Worm (Caenorhabditis elegans) whole organism, L3 larva: Measurements from ENCODE around the gene inx-3.
A peak's percentile ranks its signal among the peaks of the same experiment; 100 is the strongest.

Source experiments
- ZK546.5 ChIP-seq: sonication (generic microtip); optimal IDR thresholded peaks from 2 replicates; lab custom pipeline; 2017; ENCODE audit warnings: missing biosample characterization, missing genetic modification characterization
- ama-1 ChIP-seq: fragments of 150-350 bp; optimal IDR thresholded peaks from 2 replicates; lab custom pipeline; 2018
- ceh-28 ChIP-seq: fragments of 150-350 bp; optimal IDR thresholded peaks from 2 replicates; lab custom pipeline; 2014; ENCODE audit warnings: missing biosample characterization, missing genetic modification reagents, missing genetic modification characterization
- ceh-82 ChIP-seq: fragments of 150-350 bp; optimal IDR thresholded peaks from 2 replicates; lab custom pipeline; 2014; ENCODE audit warnings: missing biosample characterization, missing genetic modification characterization
- ceh-9 ChIP-seq: sonication (generic microtip); optimal IDR thresholded peaks from 2 replicates; lab custom pipeline; 2018; ENCODE audit warnings: missing biosample characterization, missing genetic modification characterization
- daf-12 ChIP-seq: fragments of 150-350 bp; optimal IDR thresholded peaks from 2 replicates; lab custom pipeline; 2014; ENCODE audit warnings: missing biosample characterization, missing genetic modification reagents, missing genetic modification characterization
- egl-27 ChIP-seq: sonication (generic microtip); optimal IDR thresholded peaks from 4 replicates; lab custom pipeline; 2017; ENCODE audit warnings: missing biosample characterization, missing genetic modification reagents, missing genetic modification characterization
- egl-5 ChIP-seq: fragments of 150-350 bp; optimal IDR thresholded peaks from 2 replicates; lab custom pipeline; 2017; ENCODE audit warnings: missing biosample characterization, missing genetic modification reagents, missing genetic modification characterization, inconsistent platforms
- elt-1 ChIP-seq: fragments of 150-350 bp; optimal IDR thresholded peaks from 2 replicates; lab custom pipeline; 2014; ENCODE audit warnings: missing biosample characterization, missing genetic modification characterization
- elt-2 ChIP-seq: sonication (generic microtip); optimal IDR thresholded peaks from 2 replicates; lab custom pipeline; 2016; ENCODE audit warnings: missing genetic modification reagents, mild to moderate bottlenecking, missing genetic modification characterization, missing compliant biosample characterization
- elt-3 ChIP-seq, 3 experiments: fragments of 150-350 bp in 1 of 3; sonication (generic microtip) in 2 of 3; optimal IDR thresholded peaks; 2 replicates in 2 of 3; 4 replicates in 1 of 3; lab custom pipeline; 2014 to 2017; ENCODE audit warnings: missing biosample characterization in 3 of 3, missing genetic modification characterization in 3 of 3
- eor-1 ChIP-seq, 2 experiments: fragments of 150-350 bp; optimal IDR thresholded peaks; 2 replicates each; lab custom pipeline; 2014 to 2018; ENCODE audit warnings: missing biosample characterization in 2 of 2, missing genetic modification characterization in 2 of 2
- fkh-10 ChIP-seq: sonication (generic microtip); optimal IDR thresholded peaks from 2 replicates; lab custom pipeline; 2017; ENCODE audit warnings: missing biosample characterization, missing genetic modification reagents, missing genetic modification characterization
- fos-1 ChIP-seq: fragments of 150-350 bp; optimal IDR thresholded peaks from 2 replicates; lab custom pipeline; 2014; ENCODE audit warnings: missing biosample characterization, missing genetic modification characterization
- hmg-11 ChIP-seq: sonication (generic microtip); optimal IDR thresholded peaks from 2 replicates; lab custom pipeline; 2016; ENCODE audit warnings: missing genetic modification characterization, missing compliant biosample characterization
- jun-1 ChIP-seq: fragments of 150-350 bp; optimal IDR thresholded peaks from 2 replicates; lab custom pipeline; 2014; ENCODE audit warnings: missing biosample characterization, missing genetic modification reagents, missing genetic modification characterization
- lin-15B ChIP-seq: fragments of 150-350 bp; optimal IDR thresholded peaks from 2 replicates; lab custom pipeline; 2014; ENCODE audit warnings: missing biosample characterization, missing genetic modification characterization
- lin-39 ChIP-seq: fragments of 150-350 bp; optimal IDR thresholded peaks from 2 replicates; lab custom pipeline; 2018; ENCODE audit warnings: missing biosample characterization, missing genetic modification reagents, missing genetic modification characterization
- mdl-1 ChIP-seq: fragments of 150-350 bp; optimal IDR thresholded peaks from 2 replicates; lab custom pipeline; 2014; ENCODE audit warnings: missing biosample characterization, missing genetic modification characterization
- mml-1 ChIP-seq: fragments of 150-350 bp; sonication (generic microtip); optimal IDR thresholded peaks from 3 replicates; lab custom pipeline; 2014; ENCODE audit warnings: missing biosample characterization, missing genetic modification characterization
- nfya-1 ChIP-seq: sonication (generic microtip); optimal IDR thresholded peaks from 2 replicates; lab custom pipeline; 2017; ENCODE audit warnings: missing genetic modification characterization, mild to moderate bottlenecking, missing compliant biosample characterization, antibody characterized with exemption, moderate library complexity; ENCODE audit not compliant: insufficient read depth
- nhr-11 ChIP-seq: fragments of 150-350 bp; optimal IDR thresholded peaks from 2 replicates; lab custom pipeline; 2014; ENCODE audit warnings: missing biosample characterization, missing genetic modification characterization
- nhr-12 ChIP-seq: fragments of 150-350 bp; optimal IDR thresholded peaks from 2 replicates; lab custom pipeline; 2014; ENCODE audit warnings: missing biosample characterization, missing genetic modification characterization
- nhr-25 ChIP-seq: sonication (generic microtip); optimal IDR thresholded peaks from 2 replicates; lab custom pipeline; 2017; ENCODE audit warnings: missing biosample characterization, missing genetic modification characterization
- nhr-67 ChIP-seq: fragments of 150-350 bp; optimal IDR thresholded peaks from 2 replicates; lab custom pipeline; 2014; ENCODE audit warnings: missing biosample characterization, missing genetic modification characterization
- nhr-76 ChIP-seq: fragments of 150-350 bp; sonication (generic microtip); optimal IDR thresholded peaks from 5 replicates; lab custom pipeline; 2014; ENCODE audit warnings: missing biosample characterization, missing genetic modification characterization
- nhr-77 ChIP-seq: fragments of 150-350 bp; optimal IDR thresholded peaks from 2 replicates; lab custom pipeline; 2014; ENCODE audit warnings: missing biosample characterization, missing genetic modification characterization
- pha-4 ChIP-seq: fragments of 150-350 bp; optimal IDR thresholded peaks from 2 replicates; lab custom pipeline; 2014; ENCODE audit warnings: missing biosample characterization, missing genetic modification reagents, missing genetic modification characterization
- pqm-1 ChIP-seq: fragments of 150-350 bp; optimal IDR thresholded peaks from 2 replicates; lab custom pipeline; 2017; ENCODE audit warnings: missing biosample characterization, missing genetic modification characterization, inconsistent platforms
- snpc-4 ChIP-seq: fragments of 150-350 bp; optimal IDR thresholded peaks from 2 replicates; lab custom pipeline; 2014; ENCODE audit warnings: missing biosample characterization, missing genetic modification characterization
- unc-62 ChIP-seq: fragments of 150-350 bp; sonication (generic microtip); optimal IDR thresholded peaks from 4 replicates; lab custom pipeline; 2014; ENCODE audit warnings: missing biosample characterization, missing genetic modification reagents, missing genetic modification characterization
- zag-1 ChIP-seq: fragments of 150-350 bp; optimal IDR thresholded peaks from 2 replicates; lab custom pipeline; 2014; ENCODE audit warnings: missing biosample characterization, missing genetic modification characterization

The inx-3 gene

DNA sequence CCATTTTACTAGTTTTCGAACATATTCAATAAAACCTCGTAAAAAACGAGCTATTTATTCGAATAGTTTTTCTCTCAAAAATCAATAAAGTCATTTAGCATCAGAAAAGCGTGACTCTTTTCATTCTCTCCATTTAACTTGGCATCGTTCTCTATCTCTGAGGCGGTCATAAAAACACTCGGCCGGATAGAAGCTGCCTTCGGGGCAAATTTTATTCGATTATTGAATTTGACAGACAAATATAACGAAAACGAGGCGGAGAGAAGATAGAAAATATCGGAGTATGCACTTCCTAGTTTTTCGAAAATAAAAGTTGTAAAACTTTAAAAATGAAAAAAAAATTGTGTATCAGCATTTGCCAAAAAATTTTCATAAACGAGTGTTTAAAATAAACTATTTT, 20.7 kb upstream of the inx-3 start:
- TF ChIP-seq nfya-1 (tag; lab: Kevin White, UChicago) = no peak
- no peak for TF ChIP-seq nhr-67 (tag; lab: Kevin White, UChicago)
- TF ChIP-seq unc-62 = no peak
- no peak for TF ChIP-seq nhr-11 (tag; lab: Kevin White, UChicago)
- TF ChIP-seq nhr-25 (tag; lab: Kevin White, UChicago) = no peak
- TF ChIP-seq zag-1 (tag; lab: Kevin White, UChicago) = no peak
- no peak for TF ChIP-seq mml-1
- no peak for TF ChIP-seq lin-39 (tag; lab: Kevin White, UChicago)
- TF ChIP-seq ceh-82 (tag; lab: Kevin White, UChicago) = no peak
- no peak for TF ChIP-seq ceh-28 (tag; lab: Kevin White, UChicago)
- TF ChIP-seq ceh-9 (tag; lab: Kevin White, UChicago) = no peak
- no peak for TF ChIP-seq hmg-11 (tag; lab: Kevin White, UChicago)
- no peak for TF ChIP-seq fos-1 (tag; lab: Kevin White, UChicago)
- TF ChIP-seq daf-12 (tag; lab: Kevin White, UChicago) = no peak
- no peak for TF ChIP-seq lin-15B (tag; lab: Kevin White, UChicago)

DNA sequence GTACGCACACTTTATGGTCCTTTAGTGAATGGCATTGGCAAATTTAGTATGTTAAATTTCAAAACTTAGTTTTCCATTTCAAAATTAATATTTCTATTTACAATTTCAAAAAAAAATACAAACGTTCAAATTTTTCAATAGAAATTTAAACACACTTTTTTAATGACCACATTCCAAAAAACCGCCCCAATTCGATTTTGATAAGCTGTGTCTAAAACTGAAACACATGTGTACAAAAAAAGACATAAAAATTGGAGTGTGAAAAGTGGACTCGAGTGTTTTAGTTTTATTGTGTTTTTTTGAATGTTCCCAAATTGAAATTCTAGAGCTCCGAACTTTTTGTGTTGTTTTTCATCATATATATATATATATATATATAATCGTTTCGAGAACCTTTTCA, 20.2 kb upstream of the inx-3 start:
- TF ChIP-seq elt-2 (tag; lab: Kevin White, UChicago) (peak; percentile 39), nhr-76 (tag; lab: Kevin White, UChicago) (no peak)

ce11 chrX:5976206-5976960, 19.6 kb upstream of the inx-3 start:
- TF ChIP-seq lin-39 (tag; lab: Kevin White, UChicago) (peak; percentile 61), hmg-11 (tag; lab: Kevin White, UChicago) (peak; percentile 51), fkh-10 (GFP tag; lab: Kevin White, UChicago) (peak; percentile 86), jun-1 (tag; lab: Kevin White, UChicago) (no peak), nhr-67 (tag; lab: Kevin White, UChicago) (no peak), nfya-1 (tag; lab: Kevin White, UChicago) (peak; percentile 95), egl-5 (peak; percentile 65), snpc-4 (no peak), ZK546.5 (tag; lab: Kevin White, UChicago) (no peak)
- TF ChIP-seq, all 47 proteins: peak for 5

DNA sequence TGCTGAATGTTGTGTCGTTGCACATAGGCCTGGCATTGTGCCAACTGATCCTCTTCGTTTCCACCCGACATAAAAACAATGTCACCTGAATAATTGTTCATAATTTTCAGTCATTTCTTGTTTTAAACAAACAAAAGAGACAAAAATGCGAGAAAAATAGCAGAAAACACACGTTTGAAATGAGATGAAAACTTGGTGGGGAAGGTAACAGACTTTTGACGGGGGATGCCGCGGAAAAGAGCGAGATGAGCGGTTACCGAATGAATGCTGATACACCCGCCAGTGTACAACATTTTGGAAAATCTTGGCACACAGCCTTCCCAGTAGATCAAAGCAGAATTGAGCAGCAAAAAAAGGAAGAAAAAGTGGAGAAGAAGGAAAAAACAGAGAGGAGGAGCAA, 18.2 kb upstream of the inx-3 start, which contains the start of gene kin-2:
kin-2 (minus strand) TSS at position 101 of the 400 bp plus-strand sequence.
- TF ChIP-seq ceh-9 (tag; lab: Kevin White, UChicago) (no peak), pqm-1 (tag; lab: Kevin White, UChicago) (no peak), egl-27 (tag; lab: Kevin White, UChicago) (no peak), nfya-1 (tag; lab: Kevin White, UChicago) (no peak), nhr-12 (tag; lab: Kevin White, UChicago) (no peak), ceh-82 (tag; lab: Kevin White, UChicago) (no peak), snpc-4 (no peak), lin-39 (tag; lab: Kevin White, UChicago) (no peak), elt-1 (no peak), eor-1 (tag; optimal IDR thresholded peaks at IDR 0.05; lab: Kevin White, UChicago) (no peak), ZK546.5 (tag; lab: Kevin White, UChicago) (no peak), lin-15B (tag; lab: Kevin White, UChicago) (no peak), hmg-11 (tag; lab: Kevin White, UChicago) (no peak), pha-4 (tag; lab: Kevin White, UChicago) (no peak), elt-3 (tag; optimal IDR thresholded peaks at IDR 0.05; lab: Kevin White, UChicago) (no peak), fos-1 (tag; lab: Kevin White, UChicago) (no peak), fkh-10 (GFP tag; lab: Kevin White, UChicago) (no peak), nhr-77 (tag; lab: Kevin White, UChicago) (no peak), nhr-25 (tag; lab: Kevin White, UChicago) (no peak), mdl-1 (no peak)
- TF ChIP-seq, all 47 proteins: peak for 0

DNA sequence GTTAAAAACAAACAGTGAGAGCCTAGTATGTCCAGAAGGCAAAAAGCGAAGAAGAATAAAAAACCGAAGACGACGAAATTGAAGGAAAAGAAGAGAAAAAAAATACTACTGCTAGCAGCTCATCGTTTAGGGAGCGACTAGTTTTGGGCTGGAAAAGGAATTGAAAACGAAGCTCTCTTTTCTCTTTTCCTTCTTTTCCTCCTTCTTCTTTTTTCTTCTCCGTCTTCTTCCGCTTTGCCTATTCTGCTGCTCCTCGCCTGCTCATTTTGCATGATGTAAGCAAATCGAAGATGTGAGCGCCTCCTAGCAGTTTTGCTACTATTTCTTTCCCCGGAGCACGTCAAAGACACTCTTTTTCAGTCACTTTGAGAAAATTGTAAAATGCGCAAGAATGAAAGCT, 14.3 kb upstream of the inx-3 start:
- TF ChIP-seq lin-39 (tag; lab: Kevin White, UChicago) (peak; percentile 23), ama-1 (lab: Kevin White, UChicago) (no peak), egl-5 (no peak), fkh-10 (GFP tag; lab: Kevin White, UChicago) (peak; percentile 46), hmg-11 (tag; lab: Kevin White, UChicago) (peak; percentile 6), nhr-77 (tag; lab: Kevin White, UChicago) (no peak), nfya-1 (tag; lab: Kevin White, UChicago) (peak; percentile 29)
